Fruit fly (Drosophila melanogaster): ENCODE measurements around the gene CG4440.

CG4440 gene

dm6 chr2L:16340268-16340667, 10.5 kb downstream of the CG4440 start, which contains the start of gene CG42266:
CG42266 (minus strand) TSS chr2L:16340368.
- TF ChIP-seq Dll (optimal IDR thresholded peaks at IDR 0.05): no peak
- no peak for TF ChIP-seq pan (optimal IDR thresholded peaks at IDR 0.05)
- TF ChIP-seq usp (GFP tag; optimal IDR thresholded peaks at IDR 0.05): no peak

- TF ChIP-seq psq (optimal IDR thresholded peaks at IDR 0.05): no peak
- no peak for TF ChIP-seq Dll (optimal IDR thresholded peaks at IDR 0.05)
- TF ChIP-seq usp (GFP tag; optimal IDR thresholded peaks at IDR 0.05): no peak
- no peak for TF ChIP-seq pan (optimal IDR thresholded peaks at IDR 0.05)
- no peak for TF ChIP-seq CG8478 (optimal IDR thresholded peaks at IDR 0.05)
- no peak for TF ChIP-seq EcR (GFP tag; optimal IDR thresholded peaks at IDR 0.05)
Measured at dm6 chr2L:16342224-16342623, 12.5 kb downstream of the CG4440 start, which contains the start of gene CG44405. CG44405 (minus strand) TSS chr2L:16342324.

dm6 chr2L:16350160-16350633, 20.5 kb downstream of the CG4440 start:
- TF ChIP-seq pan (optimal IDR thresholded peaks at IDR 0.05) (no peak), EcR (GFP tag; optimal IDR thresholded peaks at IDR 0.05) (no peak), psq (optimal IDR thresholded peaks at IDR 0.05) (no peak), Dll (optimal IDR thresholded peaks at IDR 0.05) (no peak), CG8478 (optimal IDR thresholded peaks at IDR 0.05) (no peak)

dm6 chr2L:16350742-16351568, 21.2 kb downstream of the CG4440 start:
- TF ChIP-seq CG8478 (optimal IDR thresholded peaks at IDR 0.05): no peak
- TF ChIP-seq Dll (optimal IDR thresholded peaks at IDR 0.05): no peak
- TF ChIP-seq EcR (GFP tag; optimal IDR thresholded peaks at IDR 0.05): no peak
- no peak for TF ChIP-seq usp (GFP tag; optimal IDR thresholded peaks at IDR 0.05)
- TF ChIP-seq psq (optimal IDR thresholded peaks at IDR 0.05): peak; percentile 75
- no peak for TF ChIP-seq pan (optimal IDR thresholded peaks at IDR 0.05)

dm6 chr2L:16351805-16352584, 22.3 kb downstream of the CG4440 start:
- no peak for TF ChIP-seq EcR (GFP tag; optimal IDR thresholded peaks at IDR 0.05)
- no peak for TF ChIP-seq psq (optimal IDR thresholded peaks at IDR 0.05)
- no peak for TF ChIP-seq Dll (optimal IDR thresholded peaks at IDR 0.05)
- no peak for TF ChIP-seq pan (optimal IDR thresholded peaks at IDR 0.05)
- no peak for TF ChIP-seq CG8478 (optimal IDR thresholded peaks at IDR 0.05)

dm6 chr2L:16352585-16353580, 23.2 kb downstream of the CG4440 start, which contains the start of the genes Hyls1, chif and CG4455:
Hyls1 (minus strand) TSS chr2L:16352628.
chif (minus strand) TSS chr2L:16352628.
CG4455 (plus strand) TSS chr2L:16352934.
- no peak for TF ChIP-seq pan (optimal IDR thresholded peaks at IDR 0.05)
- no peak for TF ChIP-seq Dll (optimal IDR thresholded peaks at IDR 0.05)
- no peak for TF ChIP-seq usp (GFP tag; optimal IDR thresholded peaks at IDR 0.05)
- no peak for TF ChIP-seq psq (optimal IDR thresholded peaks at IDR 0.05)
- TF ChIP-seq EcR (GFP tag; optimal IDR thresholded peaks at IDR 0.05): no peak
- TF ChIP-seq CG8478 (optimal IDR thresholded peaks at IDR 0.05): no peak

- TF ChIP-seq EcR (GFP tag; optimal IDR thresholded peaks at IDR 0.05) (no peak), pan (optimal IDR thresholded peaks at IDR 0.05) (no peak), Dll (optimal IDR thresholded peaks at IDR 0.05) (no peak), psq (optimal IDR thresholded peaks at IDR 0.05) (no peak), CG8478 (optimal IDR thresholded peaks at IDR 0.05) (no peak), usp (GFP tag; optimal IDR thresholded peaks at IDR 0.05) (no peak)
Measured at dm6 chr2L:16353765-16354164, 24.0 kb downstream of the CG4440 start.

- TF ChIP-seq usp (GFP tag; optimal IDR thresholded peaks at IDR 0.05) (no peak), pan (optimal IDR thresholded peaks at IDR 0.05) (no peak), CG8478 (optimal IDR thresholded peaks at IDR 0.05) (no peak), psq (optimal IDR thresholded peaks at IDR 0.05) (no peak), EcR (GFP tag; optimal IDR thresholded peaks at IDR 0.05) (no peak)
Measured at dm6 chr2L:16356249-16357025, 26.7 kb downstream of the CG4440 start, which contains the start of gene CaBP1. CaBP1 (minus strand) TSS chr2L:16356735.

dm6 chr2L:16357865-16358264, 28.1 kb downstream of the CG4440 start:
- TF ChIP-seq Dll (optimal IDR thresholded peaks at IDR 0.05): no peak
- no peak for TF ChIP-seq CG8478 (optimal IDR thresholded peaks at IDR 0.05)
- TF ChIP-seq psq (optimal IDR thresholded peaks at IDR 0.05): no peak
- TF ChIP-seq pan (optimal IDR thresholded peaks at IDR 0.05): no peak
- no peak for TF ChIP-seq usp (GFP tag; optimal IDR thresholded peaks at IDR 0.05)
- TF ChIP-seq EcR (GFP tag; optimal IDR thresholded peaks at IDR 0.05): no peak

dm6 chr2L:16365603-16366002, 35.9 kb downstream of the CG4440 start, which contains the start of gene jhamt:
jhamt (plus strand) TSS chr2L:16365903.
- TF ChIP-seq EcR (GFP tag; optimal IDR thresholded peaks at IDR 0.05): no peak
- no peak for TF ChIP-seq pan (optimal IDR thresholded peaks at IDR 0.05)
- TF ChIP-seq psq (optimal IDR thresholded peaks at IDR 0.05): no peak
- no peak for TF ChIP-seq usp (GFP tag; optimal IDR thresholded peaks at IDR 0.05)
- no peak for TF ChIP-seq CG8478 (optimal IDR thresholded peaks at IDR 0.05)
- no peak for TF ChIP-seq Dll (optimal IDR thresholded peaks at IDR 0.05)

Data from whole organism.